Fruit fly (Drosophila melanogaster): ENCODE measurements around the gene Prx6a.
A peak's percentile ranks its signal among the peaks of the same experiment; 100 is the strongest.

Prx6a gene

DNA sequence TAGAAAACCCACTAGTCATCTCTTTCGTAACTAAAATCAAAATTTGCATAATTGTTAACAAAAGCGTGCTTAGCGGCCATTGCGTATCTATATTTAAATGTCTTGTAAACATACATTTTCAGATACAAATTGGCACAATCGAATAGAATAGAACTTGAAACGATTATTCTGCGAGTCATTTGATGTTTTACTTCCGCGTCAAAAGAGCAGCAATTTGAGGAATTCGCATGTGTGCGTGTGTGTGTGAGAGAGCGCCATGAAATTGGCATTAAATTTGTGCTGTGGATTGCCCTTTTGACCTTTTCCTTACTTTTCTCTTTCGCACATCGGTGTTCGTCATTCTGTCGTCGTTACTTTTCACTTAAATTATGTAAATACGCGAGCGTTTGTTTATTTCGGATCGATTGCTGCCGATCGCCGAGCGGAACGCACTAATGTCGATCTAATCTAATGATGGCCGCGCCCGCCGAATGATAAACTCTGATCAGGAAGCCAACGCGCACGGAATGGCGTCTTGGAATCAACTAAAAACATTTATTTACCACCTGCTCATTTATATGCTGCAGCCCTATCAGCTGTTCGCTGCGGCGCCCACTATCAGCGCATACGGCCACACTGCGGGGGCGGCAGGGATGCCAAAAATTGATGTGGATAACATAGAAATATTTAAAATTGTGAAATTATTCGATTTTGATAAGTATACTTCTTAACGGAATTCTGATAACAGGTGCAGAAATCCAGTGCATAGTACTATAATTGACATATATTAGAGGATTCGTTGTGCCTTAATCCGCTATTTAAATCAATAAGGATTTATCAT lies 6.9 kb upstream of the Prx6a start (continued):
- TF ChIP-seq zen (tag; optimal IDR thresholded peaks at IDR 0.05), result no peak
- 0 out of 2 replicates have a peak, but pooled peaks have one; percentile 21 for TF ChIP-seq CG4730 (GFP tag; IDR thresholded peaks at IDR 0.05)
- peak; percentile 66 for TF ChIP-seq oc (tag; optimal IDR thresholded peaks at IDR 0.05)
- 0 out of 2 replicates have a peak, but pooled peaks have one; percentile 19 for TF ChIP-seq H2.0 (GFP tag; IDR thresholded peaks at IDR 0.05)
- TF ChIP-seq klu (GFP tag; IDR thresholded peaks at IDR 0.05), result peak; percentile 77
- no peak for TF ChIP-seq Oli (tag; optimal IDR thresholded peaks at IDR 0.05)
- peak; percentile 54; the same call in 2 of the 4 replicates for TF ChIP-seq Gug (GFP tag; IDR thresholded peaks at IDR 0.05)
- TF ChIP-seq Dip2 (GFP tag; IDR thresholded peaks at IDR 0.05), result no peak
- no peak for TF ChIP-seq CG9215 (GFP tag; IDR thresholded peaks at IDR 0.05)
- TF ChIP-seq chm (GFP tag; IDR thresholded peaks at IDR 0.05), result peak; percentile 83
- TF ChIP-seq CG12769 (tag; optimal IDR thresholded peaks at IDR 0.05), result peak; percentile 75
- no peak for TF ChIP-seq grn (GFP tag; optimal IDR thresholded peaks at IDR 0.05)
- peak; percentile 64; the same call in 2 of the 3 replicates for TF ChIP-seq zfh1 (GFP tag; IDR thresholded peaks at IDR 0.05)
- TF ChIP-seq org-1 (GFP tag; optimal IDR thresholded peaks at IDR 0.05), result peak; percentile 2
- TF ChIP-seq CG13424 (tag; optimal IDR thresholded peaks at IDR 0.05), result peak; percentile 52
- peak; percentile 54 for TF ChIP-seq CG6854 (GFP tag; optimal IDR thresholded peaks at IDR 0.05)
- peak; percentile 83 for TF ChIP-seq CG7987 (GFP tag; optimal IDR thresholded peaks at IDR 0.05)
- TF ChIP-seq CG6254 (GFP tag; optimal IDR thresholded peaks at IDR 0.05), result no peak
- peak; percentile 92 for TF ChIP-seq sd (tag; optimal IDR thresholded peaks at IDR 0.05)
- TF ChIP-seq Jarid2 (GFP tag; optimal IDR thresholded peaks at IDR 0.05), result peak; percentile 93
- peak in 1 of 2 experiments; percentile 50 for TF ChIP-seq Trl (optimal IDR thresholded peaks at IDR 0.05)
- peak; percentile 11 for TF ChIP-seq Trl (GFP tag; optimal IDR thresholded peaks at IDR 0.05)
- no peak for TF ChIP-seq vnd (GFP tag; IDR thresholded peaks at IDR 0.05; ENCODE audit: partially characterized antibody)
- TF ChIP-seq CG11696 (GFP tag; IDR thresholded peaks at IDR 0.05), result no peak
- no peak for TF ChIP-seq CG10274 (GFP tag; optimal IDR thresholded peaks at IDR 0.05)
- TF ChIP-seq pum (GFP tag; optimal IDR thresholded peaks at IDR 0.05), result no peak
- peak; percentile 92 for TF ChIP-seq pzg (GFP tag; optimal IDR thresholded peaks at IDR 0.05)
- peak; percentile 35; the same call in 1 of the 2 replicates for TF ChIP-seq Awh (GFP tag; IDR thresholded peaks at IDR 0.05)
- TF ChIP-seq CG13775 (GFP tag; optimal IDR thresholded peaks at IDR 0.05), result no peak
- TF ChIP-seq danr (GFP tag; IDR thresholded peaks at IDR 0.05), result no peak
- TF ChIP-seq bowl (GFP tag; IDR thresholded peaks at IDR 0.05), result 0 out of 2 replicates have a peak, but pooled peaks have one; percentile 48
- TF ChIP-seq CG9932 (GFP tag; IDR thresholded peaks at IDR 0.05), result peak; percentile 81
- TF ChIP-seq fd3F (GFP tag; optimal IDR thresholded peaks at IDR 0.05), result no peak
- TF ChIP-seq CG6813 (GFP tag; optimal IDR thresholded peaks at IDR 0.05), result peak; percentile 73
- peak; percentile 34 for TF ChIP-seq CG6765 (GFP tag; optimal IDR thresholded peaks at IDR 0.05)
- TF ChIP-seq CG10267 (tag; optimal IDR thresholded peaks at IDR 0.05), result no peak
- peak; percentile 65 for TF ChIP-seq CG12071 (GFP tag; optimal IDR thresholded peaks at IDR 0.05)
- peak; percentile 31 for TF ChIP-seq Hey (tag; optimal IDR thresholded peaks at IDR 0.05)
- TF ChIP-seq Atf3 (GFP tag; optimal IDR thresholded peaks at IDR 0.05), result no peak
- TF ChIP-seq Pdp1 (GFP tag; optimal IDR thresholded peaks at IDR 0.05), result peak in 1 of 2 experiments; percentile 14
- TF ChIP-seq CG32772 (GFP tag; IDR thresholded peaks at IDR 0.05), result 0 out of 2 replicates have a peak, but pooled peaks have one; percentile 7
- TF ChIP-seq onecut (GFP tag; IDR thresholded peaks at IDR 0.05), result peak; percentile 58
- no peak for TF ChIP-seq CG8765 (GFP tag; IDR thresholded peaks at IDR 0.05)
- no peak for TF ChIP-seq Hsf (GFP tag; optimal IDR thresholded peaks at IDR 0.05)
- TF ChIP-seq Hr78 (GFP tag; optimal IDR thresholded peaks at IDR 0.05), result peak in 1 of 2 experiments; percentile 98
- no peak for TF ChIP-seq Side (GFP tag; optimal IDR thresholded peaks at IDR 0.05)
- peak; percentile 57 for TF ChIP-seq kni (GFP tag; optimal IDR thresholded peaks at IDR 0.05)
- no peak for TF ChIP-seq CG11695 (GFP tag; IDR thresholded peaks at IDR 0.05)
- TF ChIP-seq CG14014 (GFP tag; IDR thresholded peaks at IDR 0.05), result peak; percentile 63
